Worm (Caenorhabditis elegans) whole organism, mixed stage, embryonic: ENCODE measurements around the gene fkh-7.

Source experiments
- mab-5 ChIP-seq: fragments of 150-350 bp; optimal IDR thresholded peaks from 2 replicates; lab custom pipeline; 2014; ENCODE audit warnings: missing biosample characterization, missing genetic modification characterization
- nhr-12 ChIP-seq: fragments of 150-350 bp; optimal IDR thresholded peaks from 2 replicates; lab custom pipeline; 2014; ENCODE audit warnings: missing biosample characterization, missing genetic modification characterization
- sptf-1 ChIP-seq: sonication (generic microtip); optimal IDR thresholded peaks from 2 replicates; lab custom pipeline; 2017; ENCODE audit warnings: mild to moderate bottlenecking, missing genetic modification characterization, moderate library complexity, missing compliant biosample characterization
- unc-62 ChIP-seq: fragments of 150-350 bp; optimal IDR thresholded peaks from 2 replicates; lab custom pipeline; 2014; ENCODE audit warnings: missing biosample characterization, missing genetic modification reagents, missing genetic modification characterization
- ztf-11 ChIP-seq: fragments of 150-350 bp; optimal IDR thresholded peaks from 2 replicates; lab custom pipeline; 2014; ENCODE audit warnings: missing biosample characterization, missing genetic modification characterization

DNA sequence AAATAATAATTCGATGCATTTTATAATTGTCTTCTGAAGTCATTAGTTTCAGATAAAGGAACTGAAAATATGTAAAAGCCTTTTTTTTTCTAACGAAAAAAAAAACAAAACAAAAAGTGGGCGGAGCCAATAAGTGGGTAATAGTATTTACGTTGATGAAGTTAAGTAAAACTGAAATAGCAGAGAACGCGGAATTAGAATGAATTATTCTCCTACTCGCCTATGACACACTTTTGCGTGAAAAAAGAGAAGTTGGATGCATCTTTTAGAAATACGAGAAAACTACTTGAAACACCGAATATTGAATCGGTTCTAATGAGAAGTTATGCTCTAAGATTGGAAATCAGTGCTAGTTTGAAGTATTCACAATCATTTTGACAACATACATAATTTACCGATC, 35.2 kb downstream of the fkh-7 start, which contains the start of gene srsx-16:
- TF ChIP-seq mab-5 (no peak), ztf-11 (no peak), sptf-1 (no peak), unc-62 (GFP tag; lab: Kevin White, UChicago) (no peak), nhr-12 (tag; lab: Kevin White, UChicago) (no peak)
